Fruit fly (Drosophila melanogaster): ENCODE results near the gene BoYb.

Gene BoYb

dm6 chr3L:22864254-22865060, 37.3 kb upstream of the BoYb start, which contains the start of gene CG33170:
Gene CG33170 (plus strand): TSS chr3L:22864600.
- TF ChIP-seq peb (GFP tag; IDR thresholded peaks at IDR 0.05) = no peak
- no peak for TF ChIP-seq sima (GFP tag; optimal IDR thresholded peaks at IDR 0.05)
- TF ChIP-seq odd (GFP tag; optimal IDR thresholded peaks at IDR 0.05) = no peak
- TF ChIP-seq CG8924 (tag; optimal IDR thresholded peaks at IDR 0.05) = no peak
- no peak for TF ChIP-seq vnd (GFP tag; IDR thresholded peaks at IDR 0.05; ENCODE audit: partially characterized antibody)
- TF ChIP-seq HLH4C (GFP tag; IDR thresholded peaks at IDR 0.05; ENCODE audit: partially characterized antibody) = 0 out of 3 replicates have a peak, but pooled peaks have one; percentile 36
- TF ChIP-seq CG2678 (tag; optimal IDR thresholded peaks at IDR 0.05) = no peak
- TF ChIP-seq phol (tag; optimal IDR thresholded peaks at IDR 0.05) = peak; percentile 9
- no peak; the same call in 1 of the 2 replicates for TF ChIP-seq vvl (GFP tag; IDR thresholded peaks at IDR 0.05)
- TF ChIP-seq CG12769 (tag; optimal IDR thresholded peaks at IDR 0.05) = no peak
- TF ChIP-seq CG15514 (GFP tag; optimal IDR thresholded peaks at IDR 0.05) = peak; percentile 45
- TF ChIP-seq gem (tag; optimal IDR thresholded peaks at IDR 0.05) = no peak
- no peak; the same call in 1 of the 2 replicates for TF ChIP-seq CG13287 (GFP tag; IDR thresholded peaks at IDR 0.05; ENCODE audit: partially characterized antibody)
- peak; percentile 84 for TF ChIP-seq Med (GFP tag)
- TF ChIP-seq CG7556 (GFP tag; optimal IDR thresholded peaks at IDR 0.05) = no peak
- TF ChIP-seq caup (GFP tag; optimal IDR thresholded peaks at IDR 0.05; ENCODE audit: severe bottlenecking) = no peak
- no peak for TF ChIP-seq CG18619 (GFP tag; optimal IDR thresholded peaks at IDR 0.05)
- peak in 1 of 2 experiments; percentile 84 for TF ChIP-seq crp (GFP tag; optimal IDR thresholded peaks at IDR 0.05)
- TF ChIP-seq CG1233 (GFP tag; optimal IDR thresholded peaks at IDR 0.05) = peak; percentile 9
- no peak for TF ChIP-seq CG7745 (tag; optimal IDR thresholded peaks at IDR 0.05)
- TF ChIP-seq ftz-f1 (GFP tag; optimal IDR thresholded peaks at IDR 0.05) = no peak
- TF ChIP-seq NFAT (GFP tag; IDR thresholded peaks at IDR 0.05) = no peak
- no peak for TF ChIP-seq NC2α (GFP tag; optimal IDR thresholded peaks at IDR 0.05)
- no peak for TF ChIP-seq dan (GFP tag; IDR thresholded peaks at IDR 0.05)
- TF ChIP-seq Deaf1 (tag; optimal IDR thresholded peaks at IDR 0.05) = peak; percentile 93
- TF ChIP-seq CG3163 (GFP tag; optimal IDR thresholded peaks at IDR 0.05) = no peak
- TF ChIP-seq dm (GFP tag; optimal IDR thresholded peaks at IDR 0.05) = no peak
- 0 out of 3 replicates have a peak, but pooled peaks have one; percentile 7 for TF ChIP-seq CG7963 (GFP tag; IDR thresholded peaks at IDR 0.05; ENCODE audit: partially characterized antibody)
- TF ChIP-seq Hr51 (GFP tag; optimal IDR thresholded peaks at IDR 0.05) = no peak
- no peak for TF ChIP-seq Taf1 (GFP tag; IDR thresholded peaks at IDR 0.05)
- TF ChIP-seq ab (GFP tag; optimal IDR thresholded peaks at IDR 0.05) = no peak
- TF ChIP-seq CrebB (tag; optimal IDR thresholded peaks at IDR 0.05) = no peak
- TF ChIP-seq TFAM (GFP tag; optimal IDR thresholded peaks at IDR 0.05) = no peak
- no peak for TF ChIP-seq CG7928 (GFP tag; optimal IDR thresholded peaks at IDR 0.05)
- TF ChIP-seq fd3F (GFP tag; optimal IDR thresholded peaks at IDR 0.05) = no peak
- TF ChIP-seq CG8765 (GFP tag; IDR thresholded peaks at IDR 0.05) = no peak
- TF ChIP-seq CG17186 (GFP tag; optimal IDR thresholded peaks at IDR 0.05) = no peak
- no peak for TF ChIP-seq sc (optimal IDR thresholded peaks at IDR 0.05)
- peak; percentile 22 for TF ChIP-seq sc (GFP tag; optimal IDR thresholded peaks at IDR 0.05)
- no peak for TF ChIP-seq corto (GFP tag; optimal IDR thresholded peaks at IDR 0.05)
- no peak for TF ChIP-seq CG12942 (GFP tag; optimal IDR thresholded peaks at IDR 0.05)
- TF ChIP-seq CG8388 (GFP tag; optimal IDR thresholded peaks at IDR 0.05) = no peak
- peak; percentile 53 for TF ChIP-seq CG10543 (GFP tag; optimal IDR thresholded peaks at IDR 0.05)
- TF ChIP-seq CG11695 (GFP tag; IDR thresholded peaks at IDR 0.05) = no peak
- no peak for TF ChIP-seq aop (GFP tag; IDR thresholded peaks at IDR 0.05)
- no peak for TF ChIP-seq CG1792 (GFP tag; optimal IDR thresholded peaks at IDR 0.05)
- TF ChIP-seq CG6813 (GFP tag; optimal IDR thresholded peaks at IDR 0.05) = no peak
- no peak for TF ChIP-seq Bdp1 (GFP tag; optimal IDR thresholded peaks at IDR 0.05)

Measured in whole organism, embryonic.